Worm (Caenorhabditis elegans): ENCODE data around the gene odr-3.

Gene odr-3

ce11 chrV:13285284-13285683 is 35.9 kb upstream of the odr-3 start:
- TF ChIP-seq nhr-28 (tag; optimal IDR thresholded peaks at IDR 0.05) (peak; percentile 33), nhr-11 (tag; optimal IDR thresholded peaks at IDR 0.05) (peak; percentile 27), lin-29 (GFP tag; IDR thresholded peaks at IDR 0.05) (no peak), T20F7.1 (GFP tag; optimal IDR thresholded peaks at IDR 0.05) (no peak), mxl-2 (GFP tag; conservative IDR thresholded peaks at IDR 0.05) (no peak), aha-1 (tag) (no peak), zip-11 (GFP tag; IDR thresholded peaks at IDR 0.05) (no peak)

ce11 chrV:13282958-13283357 is 33.6 kb upstream of the odr-3 start:
- TF ChIP-seq fkh-10 (GFP tag; optimal IDR thresholded peaks at IDR 0.05) (no peak), unc-39 (tag; optimal IDR thresholded peaks at IDR 0.05) (no peak), gei-8 (GFP tag; optimal IDR thresholded peaks at IDR 0.05) (no peak), unc-130 (GFP tag; optimal IDR thresholded peaks at IDR 0.05) (no peak), T26A8.4 (GFP tag; IDR thresholded peaks at IDR 0.05) (no peak), snpc-1.2 (GFP tag; IDR thresholded peaks at IDR 0.05) (no peak), unc-62 (GFP tag; optimal IDR thresholded peaks at IDR 0.05 in 1 of 2) (no peak), unc-62 (tag; optimal IDR thresholded peaks at IDR 0.05) (no peak), arid-1 (GFP tag; conservative IDR thresholded peaks at IDR 0.05) (no peak), F44E2.7 (GFP tag; IDR thresholded peaks at IDR 0.05) (no peak)

- TF ChIP-seq nhr-28 (tag; optimal IDR thresholded peaks at IDR 0.05) (peak; percentile 31), dpl-1 (GFP tag; optimal IDR thresholded peaks at IDR 0.05) (no peak)
Observed at ce11 chrV:13280382-13280781, 31.0 kb upstream of the odr-3 start.

- TF ChIP-seq lin-29 (GFP tag; IDR thresholded peaks at IDR 0.05) (no peak), snpc-1.2 (GFP tag; IDR thresholded peaks at IDR 0.05) (no peak), arid-1 (GFP tag; conservative IDR thresholded peaks at IDR 0.05) (no peak), nhr-48 (tag; optimal IDR thresholded peaks at IDR 0.05) (no peak), Y75B8A.6 (GFP tag; IDR thresholded peaks at IDR 0.05) (no peak), madf-9 (GFP tag; conservative IDR thresholded peaks at IDR 0.05) (no peak), unc-130 (GFP tag; optimal IDR thresholded peaks at IDR 0.05) (no peak), aly-2 (tag; optimal IDR thresholded peaks at IDR 0.05) (no peak), mdl-1 (tag; optimal IDR thresholded peaks at IDR 0.05) (no peak), hlh-30 (tag; optimal IDR thresholded peaks at IDR 0.05; ENCODE audit: insufficient read depth) (no peak), fkh-10 (GFP tag; optimal IDR thresholded peaks at IDR 0.05) (no peak)
Observed at ce11 chrV:13275959-13276358, 26.6 kb upstream of the odr-3 start, which contains the start of gene F32F2.4. TSS of gene F32F2.4 (plus strand) at chrV:13276259.

DNA sequence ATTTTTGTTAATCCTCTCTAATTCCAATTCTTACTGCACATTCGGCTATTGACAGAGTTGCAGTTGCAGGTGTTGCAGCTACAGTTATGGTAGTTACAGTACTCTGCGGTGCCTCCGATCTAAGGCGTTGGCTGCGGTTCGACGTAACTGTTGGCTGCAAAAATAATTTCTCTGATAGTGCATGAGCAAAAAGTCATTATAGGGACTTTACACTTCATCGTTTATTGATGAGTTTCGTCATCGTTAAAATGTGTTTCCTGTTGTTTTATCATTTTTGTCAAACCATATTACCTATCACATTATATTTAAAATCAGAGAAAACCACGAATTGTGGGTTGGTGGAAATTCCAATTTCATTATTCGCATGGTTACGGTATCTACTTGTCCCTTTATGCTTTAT is 25.3 kb upstream of the odr-3 start:
- TF ChIP-seq nhr-28 (tag; optimal IDR thresholded peaks at IDR 0.05), result peak; percentile 50
- no peak for TF ChIP-seq lin-39 (tag; optimal IDR thresholded peaks at IDR 0.05)
- no peak for TF ChIP-seq dve-1 (tag; optimal IDR thresholded peaks at IDR 0.05; ENCODE audit: insufficient read depth)
- TF ChIP-seq hlh-11 (tag; optimal IDR thresholded peaks at IDR 0.05), result peak; percentile 16
- no peak for TF ChIP-seq lim-7 (GFP tag; IDR thresholded peaks at IDR 0.05)
- TF ChIP-seq daf-16 (GFP tag; optimal IDR thresholded peaks at IDR 0.05), result no peak
- peak; percentile 54 for TF ChIP-seq daf-16 (tag; optimal IDR thresholded peaks at IDR 0.05)
- peak in 1 of 2 experiments; percentile 20 for TF ChIP-seq lsy-2 (tag; optimal IDR thresholded peaks at IDR 0.05)
- no peak for TF ChIP-seq set-16 (GFP tag; IDR thresholded peaks at IDR 0.05)
- TF ChIP-seq dmd-6 (GFP tag; IDR thresholded peaks at IDR 0.05), result peak; percentile 64
- peak; percentile 77 for TF ChIP-seq php-3 (GFP tag; IDR thresholded peaks at IDR 0.05)
- TF ChIP-seq pqm-1 (tag; optimal IDR thresholded peaks at IDR 0.05), result peak; percentile 48
